Fruit fly (Drosophila melanogaster) whole organism, prepupa: ENCODE data around the gene CG11369.

Experiments
- CG10669 ChIP-seq: fragments of 200-800 bp; sonication (Bioruptor generic); optimal IDR thresholded peaks from 3 replicates; lab custom pipeline; 2018; ENCODE audit warnings: missing biosample characterization, mild to moderate bottlenecking, missing genetic modification characterization, moderate library complexity
- CG11762 ChIP-seq: fragments of 200-800 bp; sonication (Bioruptor generic); optimal IDR thresholded peaks from 3 replicates; lab custom pipeline; 2016; ENCODE audit warnings: missing biosample characterization, missing genetic modification characterization; ENCODE audit not compliant: insufficient read depth
- CG31627 ChIP-seq: fragments of 200-800 bp; sonication (Bioruptor generic); optimal IDR thresholded peaks from 3 replicates; lab custom pipeline; 2016; ENCODE audit warnings: missing biosample characterization, missing genetic modification characterization
- CG32006 ChIP-seq: fragments of 200-800 bp; sonication (Bioruptor generic); optimal IDR thresholded peaks from 3 replicates; lab custom pipeline; 2017; ENCODE audit warnings: missing biosample characterization, mild to moderate bottlenecking, missing genetic modification characterization
- CG3919 ChIP-seq: fragments of 200-800 bp; sonication (Bioruptor generic); optimal IDR thresholded peaks from 3 replicates; lab custom pipeline; 2016; ENCODE audit warnings: missing biosample characterization, missing genetic modification characterization
- CG6276 ChIP-seq: fragments of 200-800 bp; sonication (Bioruptor generic); optimal IDR thresholded peaks from 2 replicates; lab custom pipeline; 2017; ENCODE audit warnings: missing biosample characterization, mild to moderate bottlenecking, missing genetic modification characterization
- CG7368 ChIP-seq: fragments of 200-800 bp; sonication (Bioruptor generic); optimal IDR thresholded peaks from 3 replicates; lab custom pipeline; 2016; ENCODE audit warnings: missing biosample characterization, missing genetic modification characterization
- Eip93F ChIP-seq: fragments of 200-800 bp; sonication (Bioruptor generic); optimal IDR thresholded peaks from 2 replicates; lab custom pipeline; 2016; ENCODE audit warnings: missing biosample characterization, mild to moderate bottlenecking, missing genetic modification characterization
- Ets21C ChIP-seq: fragments of 200-800 bp; sonication (Bioruptor generic); optimal IDR thresholded peaks from 3 replicates; lab custom pipeline; 2016; ENCODE audit warnings: missing biosample characterization, missing genetic modification characterization
- Ets96B ChIP-seq: fragments of 200-800 bp; optimal IDR thresholded peaks from 2 replicates; lab custom pipeline; 2019; ENCODE audit warnings: missing biosample characterization, mild to moderate bottlenecking, missing genetic modification characterization, moderate library complexity
- achi ChIP-seq: fragments of 200-800 bp; sonication (Bioruptor generic); optimal IDR thresholded peaks from 3 replicates; lab custom pipeline; 2016; ENCODE audit warnings: missing biosample characterization, missing genetic modification characterization
- dsx ChIP-seq: fragments of 200-800 bp; optimal IDR thresholded peaks from 3 replicates; lab custom pipeline; 2019; ENCODE audit warnings: missing biosample characterization, mild to moderate bottlenecking, missing genetic modification characterization, moderate library complexity; ENCODE audit not compliant: poor library complexity, severe bottlenecking
- salr ChIP-seq, 2 experiments: fragments of 200-800 bp; sonication (Bioruptor generic); optimal IDR thresholded peaks; 3 replicates each; lab custom pipeline; 2016 to 2018; ENCODE audit warnings: missing biosample characterization in 2 of 2, missing genetic modification characterization in 2 of 2, mild to moderate bottlenecking in 1 of 2
- spab ChIP-seq: fragments of 200-800 bp; sonication (Bioruptor generic); optimal IDR thresholded peaks from 2 replicates; lab custom pipeline; 2017; ENCODE audit warnings: missing biosample characterization, mild to moderate bottlenecking, missing genetic modification characterization, missing genetic modification reagents

- TF ChIP-seq CG6276, result no peak
- peak; percentile 48 for TF ChIP-seq CG10669 (GFP tag; lab: Kevin White, UChicago)
- peak; percentile 23 for TF ChIP-seq CG32006 (GFP tag; lab: Kevin White, UChicago)
- TF ChIP-seq CG3919, result peak; percentile 44
- no peak for TF ChIP-seq dsx
- TF ChIP-seq Ets21C (GFP tag; lab: Kevin White, UChicago), result peak; percentile 38
- TF ChIP-seq spab (GFP tag; lab: Kevin White, UChicago), result no peak
- TF ChIP-seq Ets96B (tag; lab: Kevin White, UChicago), result peak; percentile 8
- peak; percentile 28 for TF ChIP-seq achi (GFP tag; lab: Kevin White, UChicago)
- TF ChIP-seq salr (GFP tag; optimal IDR thresholded peaks at IDR 0.05; lab: Kevin White, UChicago), result no peak
- no peak for TF ChIP-seq Eip93F (GFP tag; lab: Kevin White, UChicago)
- peak; percentile 66 for TF ChIP-seq CG31627 (GFP tag; lab: Kevin White, UChicago)
- TF ChIP-seq CG11762 (GFP tag; lab: Kevin White, UChicago), result no peak
- TF ChIP-seq CG7368 (GFP tag; lab: Kevin White, UChicago), result peak; percentile 1
Observed at dm6 chrX:7618195-7618594, 44.1 kb downstream of the CG11369 start.
